Worm (Caenorhabditis elegans): ENCODE measurements around the gene T03F7.6.

ce11 chrV:11308346-11308745 lies 13.9 kb downstream of the T03F7.6 start, which contains the start of gene snf-11:
- TF ChIP-seq ceh-16 (tag; optimal IDR thresholded peaks at IDR 0.05) = no peak
- no peak for TF ChIP-seq unc-55 (GFP tag; optimal IDR thresholded peaks at IDR 0.05)
- no peak for TF ChIP-seq ztf-11 (tag; optimal IDR thresholded peaks at IDR 0.05)
- TF ChIP-seq snpc-4 (tag; optimal IDR thresholded peaks at IDR 0.05) = no peak
- TF ChIP-seq egl-27 (tag; optimal IDR thresholded peaks at IDR 0.05) = no peak

Measured in whole organism, L2 larva.